Worm (Caenorhabditis elegans) whole organism, L4 larva: ENCODE data around the gene tmd-2.

ENCODE experiments used
- R02D3.7 ChIP-seq: fragments of 150-350 bp; sonication (generic microtip); optimal IDR thresholded peaks from 3 replicates; lab custom pipeline; 2014; ENCODE audit warnings: missing biosample characterization, missing genetic modification characterization
- Y48G9A.11 ChIP-seq: fragments of 200-800 bp; sonication (Bioruptor generic); IDR thresholded peaks from 2 replicates; pipeline ENCODE4 v1.3.6; 2022; ENCODE audit warnings: missing genetic modification reagents, missing genetic modification characterization, missing compliant biosample characterization
- Y5F2A.4 ChIP-seq: fragments of 200-800 bp; sonication (Bioruptor generic); optimal IDR thresholded peaks from 2 replicates; lab custom pipeline; 2018; ENCODE audit warnings: mild to moderate bottlenecking, missing genetic modification characterization, missing compliant biosample characterization
- ZK337.2 ChIP-seq: fragments of 200-800 bp; sonication (Bioruptor generic); IDR thresholded peaks from 2 replicates; pipeline ENCODE4 v1.3.6; 2022; ENCODE audit warnings: missing genetic modification reagents, missing genetic modification characterization, missing compliant biosample characterization
- ZK546.5 ChIP-seq, 2 experiments: sonication (generic microtip); optimal IDR thresholded peaks; 2 replicates each; lab custom pipeline; 2017; ENCODE audit warnings: missing biosample characterization in 2 of 2, missing genetic modification characterization in 2 of 2
- aly-2 ChIP-seq: sonication (generic microtip); optimal IDR thresholded peaks from 2 replicates; lab custom pipeline; 2018; ENCODE audit warnings: missing biosample characterization, missing genetic modification characterization
- ama-1 ChIP-seq: fragments of 150-350 bp; optimal IDR thresholded peaks from 2 replicates; lab custom pipeline; 2014; ENCODE audit warnings: inconsistent platforms, mixed read lengths
- arid-1 ChIP-seq: fragments of 200-800 bp; sonication (Bioruptor generic); conservative IDR thresholded peaks from 2 replicates; pipeline ENCODE4 v1.3.6; 2022; ENCODE audit warnings: missing genetic modification reagents, missing genetic modification characterization, missing compliant biosample characterization
- ceh-20 ChIP-seq: fragments of 200-800 bp; sonication (Bioruptor generic); IDR thresholded peaks from 2 replicates; pipeline ENCODE4 v1.3.6; 2022; ENCODE audit warnings: missing genetic modification reagents, missing genetic modification characterization, missing compliant biosample characterization
- ceh-32 ChIP-seq: sonication (generic microtip); optimal IDR thresholded peaks from 2 replicates; lab custom pipeline; 2016; ENCODE audit warnings: mild to moderate bottlenecking, missing genetic modification characterization, missing compliant biosample characterization; ENCODE audit not compliant: poor library complexity
- ceh-44 ChIP-seq: fragments of 200-800 bp; sonication (Bioruptor generic); IDR thresholded peaks from 2 replicates; pipeline ENCODE4 v1.3.6; 2022; ENCODE audit warnings: missing genetic modification reagents, missing genetic modification characterization, missing compliant biosample characterization
- ces-1 ChIP-seq: fragments of 150-350 bp; sonication (generic microtip); optimal IDR thresholded peaks from 4 replicates; lab custom pipeline; 2014; ENCODE audit warnings: missing biosample characterization, missing genetic modification reagents, missing genetic modification characterization
- daf-8 ChIP-seq: fragments of 200-800 bp; sonication (Bioruptor generic); IDR thresholded peaks from 2 replicates; pipeline ENCODE4 v1.3.6; 2022; ENCODE audit warnings: missing genetic modification characterization, missing compliant biosample characterization
- dmd-6 ChIP-seq: fragments of 200-800 bp; sonication (Bioruptor generic); IDR thresholded peaks from 2 replicates; pipeline ENCODE4 v1.3.6; 2022; ENCODE audit warnings: missing genetic modification reagents, missing genetic modification characterization, missing compliant biosample characterization
- dmd-8 ChIP-seq: fragments of 200-800 bp; sonication (Bioruptor generic); IDR thresholded peaks from 2 replicates; pipeline ENCODE4 v1.3.6; 2022; ENCODE audit warnings: missing genetic modification characterization, missing compliant biosample characterization
- dpl-1 ChIP-seq: fragments of 150-350 bp; optimal IDR thresholded peaks from 2 replicates; lab custom pipeline; 2014; ENCODE audit warnings: missing biosample characterization, missing genetic modification reagents, missing genetic modification characterization
- egl-27 ChIP-seq: sonication (generic microtip); optimal IDR thresholded peaks from 3 replicates; lab custom pipeline; 2017; ENCODE audit warnings: missing biosample characterization, missing genetic modification reagents, missing genetic modification characterization
- egl-43 ChIP-seq: fragments of 200-800 bp; sonication (Bioruptor generic); IDR thresholded peaks from 2 replicates; pipeline ENCODE4 v1.3.6; 2022; ENCODE audit warnings: missing genetic modification reagents, missing genetic modification characterization, missing compliant biosample characterization
- hmg-1.1 ChIP-seq: fragments of 200-800 bp; sonication (Bioruptor generic); IDR thresholded peaks from 2 replicates; pipeline ENCODE4 v1.3.6; 2022; ENCODE audit warnings: missing genetic modification reagents, missing genetic modification characterization, missing compliant biosample characterization
- jun-1 ChIP-seq: fragments of 150-350 bp; optimal IDR thresholded peaks from 2 replicates; lab custom pipeline; 2014; ENCODE audit warnings: missing biosample characterization, missing genetic modification reagents, missing genetic modification characterization
- lim-7 ChIP-seq: fragments of 200-800 bp; sonication (Bioruptor generic); IDR thresholded peaks from 2 replicates; pipeline ENCODE4 v1.3.6; 2022; ENCODE audit warnings: missing genetic modification characterization, missing compliant biosample characterization
- lin-1 ChIP-seq: fragments of 200-800 bp; sonication (Bioruptor generic); IDR thresholded peaks from 2 replicates; pipeline ENCODE4 v1.3.6; 2022; ENCODE audit warnings: missing genetic modification reagents, missing genetic modification characterization, missing compliant biosample characterization
- lin-38 ChIP-seq: fragments of 200-800 bp; sonication (Bioruptor generic); IDR thresholded peaks from 2 replicates; pipeline ENCODE4 v1.3.6; 2022; ENCODE audit warnings: missing genetic modification reagents, missing genetic modification characterization, missing compliant biosample characterization
- lin-39 ChIP-seq: fragments of 150-350 bp; optimal IDR thresholded peaks from 2 replicates; lab custom pipeline; 2014; ENCODE audit warnings: missing biosample characterization, missing genetic modification reagents, missing genetic modification characterization
- lsy-2 ChIP-seq, 2 experiments: fragments of 150-350 bp in 1 of 2; sonication (generic microtip) in 1 of 2; optimal IDR thresholded peaks; 2 replicates each; lab custom pipeline; 2014 to 2017; ENCODE audit warnings: missing biosample characterization in 2 of 2, missing genetic modification characterization in 2 of 2
- madf-9 ChIP-seq: fragments of 200-800 bp; sonication (Bioruptor generic); conservative IDR thresholded peaks from 2 replicates; pipeline ENCODE4 v1.3.6; 2022; ENCODE audit warnings: missing genetic modification reagents, missing genetic modification characterization, missing compliant biosample characterization
- mep-1 ChIP-seq: fragments of 150-350 bp; sonication (generic microtip); optimal IDR thresholded peaks from 3 replicates; lab custom pipeline; 2014; ENCODE audit warnings: missing biosample characterization, missing genetic modification characterization
- mes-2 ChIP-seq: sonication (generic microtip); optimal IDR thresholded peaks from 2 replicates; lab custom pipeline; 2016; ENCODE audit warnings: missing genotype, mild to moderate bottlenecking, missing genetic modification characterization, missing compliant biosample characterization; ENCODE audit not compliant: poor library complexity, severe bottlenecking
- mxl-3 ChIP-seq: fragments of 200-800 bp; sonication (Bioruptor generic); optimal IDR thresholded peaks from 2 replicates; lab custom pipeline; 2018; ENCODE audit warnings: mild to moderate bottlenecking, missing genetic modification characterization, missing compliant biosample characterization
- nhr-11 ChIP-seq: fragments of 150-350 bp; optimal IDR thresholded peaks from 2 replicates; lab custom pipeline; 2014; ENCODE audit warnings: missing biosample characterization, missing genetic modification characterization
- nhr-237 ChIP-seq: sonication (generic microtip); optimal IDR thresholded peaks from 2 replicates; lab custom pipeline; 2017; ENCODE audit warnings: missing biosample characterization, missing genetic modification characterization
- nhr-25 ChIP-seq: sonication (generic microtip); optimal IDR thresholded peaks from 2 replicates; lab custom pipeline; 2017; ENCODE audit warnings: missing genetic modification characterization, mild to moderate bottlenecking, missing compliant biosample characterization, antibody characterized with exemption, moderate library complexity, borderline replicate concordance; ENCODE audit not compliant: insufficient read depth
- nhr-28 ChIP-seq: fragments of 150-350 bp; optimal IDR thresholded peaks from 2 replicates; lab custom pipeline; 2014; ENCODE audit warnings: missing biosample characterization, missing genetic modification characterization
- nhr-41 ChIP-seq: fragments of 200-800 bp; sonication (Bioruptor generic); IDR thresholded peaks from 2 replicates; pipeline ENCODE4 v1.3.6; 2022; ENCODE audit warnings: missing genetic modification reagents, missing genetic modification characterization, missing compliant biosample characterization
- nhr-42 ChIP-seq: fragments of 200-800 bp; sonication (Bioruptor generic); IDR thresholded peaks from 2 replicates; pipeline ENCODE4 v1.3.6; 2022; ENCODE audit warnings: missing genetic modification characterization, missing compliant biosample characterization
- nhr-48 ChIP-seq: sonication (generic microtip); optimal IDR thresholded peaks from 2 replicates; lab custom pipeline; 2016; ENCODE audit warnings: mild to moderate bottlenecking, missing genetic modification characterization, missing compliant biosample characterization
- nhr-6 ChIP-seq: fragments of 150-350 bp; optimal IDR thresholded peaks from 2 replicates; lab custom pipeline; 2014; ENCODE audit warnings: missing biosample characterization, missing genetic modification characterization
- nhr-76 ChIP-seq: fragments of 150-350 bp; optimal IDR thresholded peaks from 2 replicates; lab custom pipeline; 2014; ENCODE audit warnings: missing biosample characterization, missing genetic modification characterization
- nhr-77 ChIP-seq: fragments of 150-350 bp; optimal IDR thresholded peaks from 2 replicates; lab custom pipeline; 2014; ENCODE audit warnings: missing biosample characterization, missing genetic modification characterization
- php-3 ChIP-seq: fragments of 200-800 bp; sonication (Bioruptor generic); IDR thresholded peaks from 2 replicates; pipeline ENCODE4 v1.3.6; 2022; ENCODE audit warnings: missing genetic modification reagents, missing genetic modification characterization, missing compliant biosample characterization
- set-16 ChIP-seq: fragments of 200-800 bp; sonication (Bioruptor generic); IDR thresholded peaks from 2 replicates; pipeline ENCODE4 v1.3.6; 2022; ENCODE audit warnings: missing genetic modification reagents, missing genetic modification characterization, missing compliant biosample characterization
- skn-1 ChIP-seq: fragments of 150-350 bp; optimal IDR thresholded peaks from 2 replicates; lab custom pipeline; 2014; ENCODE audit warnings: missing biosample characterization, missing genetic modification characterization
- snpc-1.2 ChIP-seq: fragments of 200-800 bp; sonication (Bioruptor generic); IDR thresholded peaks from 2 replicates; pipeline ENCODE4 v1.3.6; 2022; ENCODE audit warnings: missing genetic modification reagents, missing genetic modification characterization, missing compliant biosample characterization
- spr-1 ChIP-seq: sonication (generic microtip); optimal IDR thresholded peaks from 2 replicates; lab custom pipeline; 2016; ENCODE audit warnings: mild to moderate bottlenecking, missing genetic modification characterization, missing compliant biosample characterization
- tag-97 ChIP-seq: fragments of 200-800 bp; sonication (Bioruptor generic); IDR thresholded peaks from 2 replicates; pipeline ENCODE4 v1.3.6; 2022; ENCODE audit warnings: missing genetic modification characterization, missing compliant biosample characterization
- unc-130 ChIP-seq: sonication (generic microtip); optimal IDR thresholded peaks from 2 replicates; lab custom pipeline; 2016; ENCODE audit warnings: missing genetic modification reagents, missing genetic modification characterization, missing compliant biosample characterization
- unc-62 ChIP-seq, 3 experiments: fragments of 150-350 bp in 1 of 3; sonication (generic microtip); optimal IDR thresholded peaks in 2 of 3; peaks in 1 of 3; 1 replicate in 1 of 3; 2 replicates in 2 of 3; lab custom pipeline; 2014 to 2017; ENCODE audit warnings: missing biosample characterization in 3 of 3, missing genetic modification characterization in 3 of 3, missing genetic modification reagents in 3 of 3, missing genotype in 1 of 3
- zag-1 ChIP-seq: fragments of 150-350 bp; optimal IDR thresholded peaks from 2 replicates; lab custom pipeline; 2014; ENCODE audit warnings: missing biosample characterization, missing genetic modification characterization
- zfp-2 ChIP-seq: sonication (generic microtip); optimal IDR thresholded peaks from 2 replicates; lab custom pipeline; 2016; ENCODE audit warnings: mild to moderate bottlenecking, missing genetic modification characterization, missing compliant biosample characterization
- zip-11 ChIP-seq: fragments of 200-800 bp; sonication (Bioruptor generic); IDR thresholded peaks from 2 replicates; pipeline ENCODE4 v1.3.6; 2022; ENCODE audit warnings: missing genetic modification characterization, missing compliant biosample characterization
- ztf-11 ChIP-seq: fragments of 150-350 bp; optimal IDR thresholded peaks from 2 replicates; lab custom pipeline; 2014; ENCODE audit warnings: missing biosample characterization, missing genetic modification characterization
- ztf-7 ChIP-seq: fragments of 150-350 bp; optimal IDR thresholded peaks from 2 replicates; lab custom pipeline; 2014; ENCODE audit warnings: missing biosample characterization, missing genetic modification characterization

Gene tmd-2

DNA sequence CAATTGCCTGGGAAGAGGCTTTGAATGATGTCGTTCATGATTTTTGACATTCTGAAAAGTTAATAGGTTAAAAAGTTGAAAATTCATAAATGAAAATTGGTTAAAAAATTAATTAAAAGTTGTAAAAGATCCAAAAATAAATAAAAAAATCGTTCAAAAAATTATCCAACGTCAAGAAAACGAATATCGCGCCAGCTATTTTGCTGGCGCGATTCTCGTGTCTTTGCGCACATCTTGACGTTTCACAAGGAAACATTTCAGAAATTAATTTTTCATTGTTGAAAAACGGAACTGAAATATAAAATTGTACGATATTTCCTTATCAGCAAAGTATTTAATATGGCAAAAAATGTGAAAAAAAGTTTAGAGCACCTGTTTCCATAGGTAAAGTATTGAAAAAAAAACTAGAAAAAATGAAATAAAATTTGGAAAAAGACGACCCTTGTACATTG is 24.7 kb downstream of the tmd-2 start, which contains the start of gene mpdu-1 (continued):
- TF ChIP-seq ceh-32 (no peak), zip-11 (GFP tag; lab: Robert Waterston, UW) (no peak), lin-38 (no peak; the same call in 1 of the 2 replicates), skn-1 (tag; lab: Kevin White, UChicago) (no peak), unc-130 (GFP tag; lab: Kevin White, UChicago) (no peak), dmd-8 (GFP tag; lab: Robert Waterston, UW) (no peak), lim-7 (GFP tag; lab: Robert Waterston, UW) (no peak), ZK546.5 (tag; optimal IDR thresholded peaks at IDR 0.05; lab: Kevin White, UChicago) (no peak), arid-1 (GFP tag; lab: Robert Waterston, UW) (no peak), egl-27 (tag; lab: Kevin White, UChicago) (no peak), nhr-11 (tag; lab: Kevin White, UChicago) (no peak), ztf-11 (no peak), dpl-1 (GFP tag; lab: Kevin White, UChicago) (peak; percentile 80), ceh-20 (GFP tag; lab: Robert Waterston, UW) (no peak), Y5F2A.4 (GFP tag; lab: Kevin White, UChicago) (no peak), set-16 (GFP tag; lab: Robert Waterston, UW) (no peak), lin-1 (no peak), nhr-6 (tag; lab: Kevin White, UChicago) (peak; percentile 36), R02D3.7 (tag; lab: Kevin White, UChicago) (no peak), jun-1 (tag; lab: Kevin White, UChicago) (no peak), zfp-2 (tag; lab: Kevin White, UChicago) (no peak), dmd-6 (GFP tag; lab: Robert Waterston, UW) (no peak; the same call in 1 of the 2 replicates), php-3 (no peak; the same call in 1 of the 2 replicates), nhr-48 (tag; lab: Kevin White, UChicago) (peak; percentile 33), ztf-7 (tag; lab: Kevin White, UChicago) (peak; percentile 59), daf-8 (no peak), nhr-77 (tag; lab: Kevin White, UChicago) (peak; percentile 71), lin-39 (tag; lab: Kevin White, UChicago) (no peak), spr-1 (tag; lab: Kevin White, UChicago) (no peak), ama-1 (lab: Kevin White, UChicago) (no peak), nhr-42 (GFP tag; lab: Robert Waterston, UW) (no peak), tag-97 (no peak), nhr-41 (no peak), Y48G9A.11 (GFP tag; lab: Robert Waterston, UW) (no peak), snpc-1.2 (GFP tag; lab: Robert Waterston, UW) (no peak), mep-1 (tag; lab: Kevin White, UChicago) (no peak), hmg-1.1 (GFP tag; lab: Robert Waterston, UW) (no peak), mxl-3 (GFP tag; lab: Kevin White, UChicago) (no peak), ces-1 (GFP tag; lab: Kevin White, UChicago) (no peak), zag-1 (no peak), ceh-44 (no peak), nhr-76 (tag; lab: Kevin White, UChicago) (no peak), unc-62 (GFP tag; optimal IDR thresholded peaks at IDR 0.05 in 1 of 2; lab: Kevin White, UChicago) (no peak), unc-62 (tag; optimal IDR thresholded peaks at IDR 0.05; lab: Kevin White, UChicago) (no peak), nhr-25 (tag; lab: Kevin White, UChicago) (no peak), nhr-237 (tag; lab: Kevin White, UChicago) (no peak), egl-43 (GFP tag; lab: Robert Waterston, UW) (no peak), mes-2 (no peak), madf-9 (GFP tag; lab: Robert Waterston, UW) (no peak), nhr-28 (tag; lab: Kevin White, UChicago) (peak; percentile 69), ZK337.2 (GFP tag; lab: Robert Waterston, UW) (no peak), lsy-2 (tag; optimal IDR thresholded peaks at IDR 0.05; lab: Kevin White, UChicago) (peak in 1 of 2 experiments; percentile 87), aly-2 (tag; lab: Kevin White, UChicago) (no peak)
